Worm (Caenorhabditis elegans) whole organism, mixed stage, embryonic: Measurements from ENCODE around the gene die-1.

Experiments
- M03D4.4 ChIP-seq: sonication (generic microtip); optimal IDR thresholded peaks from 2 replicates; lab custom pipeline; 2017; ENCODE audit warnings: mild to moderate bottlenecking, missing genetic modification characterization, missing compliant biosample characterization
- lsy-2 ChIP-seq: fragments of 150-350 bp; optimal IDR thresholded peaks from 2 replicates; lab custom pipeline; 2014; ENCODE audit warnings: missing biosample characterization, missing genetic modification characterization
- mep-1 ChIP-seq: fragments of 150-350 bp; optimal IDR thresholded peaks from 2 replicates; lab custom pipeline; 2017; ENCODE audit warnings: missing biosample characterization, missing genetic modification reagents, missing genetic modification characterization, inconsistent platforms
- nhr-12 ChIP-seq: fragments of 150-350 bp; optimal IDR thresholded peaks from 2 replicates; lab custom pipeline; 2014; ENCODE audit warnings: missing biosample characterization, missing genetic modification characterization
- nhr-2 ChIP-seq: fragments of 150-350 bp; optimal IDR thresholded peaks from 2 replicates; lab custom pipeline; 2014; ENCODE audit warnings: missing biosample characterization, missing genetic modification characterization
- nhr-76 ChIP-seq: sonication (generic microtip); optimal IDR thresholded peaks from 2 replicates; lab custom pipeline; 2017; ENCODE audit warnings: missing biosample characterization, missing genetic modification characterization
- pha-4 ChIP-seq: fragments of 150-350 bp; optimal IDR thresholded peaks from 2 replicates; lab custom pipeline; 2018; ENCODE audit warnings: missing biosample characterization, missing genetic modification reagents, missing genetic modification characterization
- snpc-4 ChIP-seq: fragments of 150-350 bp; optimal IDR thresholded peaks from 2 replicates; lab custom pipeline; 2014; ENCODE audit warnings: missing biosample characterization, missing genetic modification characterization
- unc-120 ChIP-seq: sonication (generic microtip); optimal IDR thresholded peaks from 2 replicates; lab custom pipeline; 2017; ENCODE audit warnings: missing genetic modification characterization, missing compliant biosample characterization; ENCODE audit not compliant: poor library complexity, severe bottlenecking
- unc-62 ChIP-seq: fragments of 150-350 bp; optimal IDR thresholded peaks from 2 replicates; lab custom pipeline; 2014; ENCODE audit warnings: missing biosample characterization, missing genetic modification reagents, missing genetic modification characterization

DNA sequence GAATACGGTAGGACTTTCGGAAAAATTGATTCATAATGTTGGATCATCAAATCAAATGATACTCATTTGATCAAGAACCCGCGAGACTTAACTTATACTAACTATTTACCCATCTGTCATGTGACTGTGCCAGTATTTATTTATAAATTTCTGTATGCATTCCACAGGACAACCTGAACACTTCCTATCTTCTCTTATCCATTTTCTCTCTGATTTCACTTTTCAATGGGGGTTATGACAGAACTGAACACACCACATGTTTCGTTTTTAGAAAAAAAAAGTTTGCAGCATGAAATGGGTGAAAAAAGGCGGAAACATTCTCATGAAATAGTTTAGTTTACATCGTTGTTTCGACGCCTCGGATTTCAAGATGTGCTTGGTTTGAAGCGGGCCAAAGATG, 50.2 kb downstream of the die-1 start:
- no peak for TF ChIP-seq nhr-76 (tag; lab: Kevin White, UChicago)
- TF ChIP-seq nhr-2 (tag; lab: Kevin White, UChicago), result no peak
- no peak for TF ChIP-seq nhr-12 (tag; lab: Kevin White, UChicago)
- TF ChIP-seq unc-62 (GFP tag; lab: Kevin White, UChicago), result no peak
- no peak for TF ChIP-seq M03D4.4
- no peak for TF ChIP-seq snpc-4 (tag; lab: Kevin White, UChicago)
- TF ChIP-seq unc-120 (tag; lab: Kevin White, UChicago), result no peak
- TF ChIP-seq mep-1, result no peak
- TF ChIP-seq pha-4, result no peak
- no peak for TF ChIP-seq lsy-2
